Worm (Caenorhabditis elegans): ENCODE results near the gene C46F11.6.
A peak's percentile ranks its signal among the peaks of the same experiment; 100 is the strongest.

C46F11.6 gene

DNA sequence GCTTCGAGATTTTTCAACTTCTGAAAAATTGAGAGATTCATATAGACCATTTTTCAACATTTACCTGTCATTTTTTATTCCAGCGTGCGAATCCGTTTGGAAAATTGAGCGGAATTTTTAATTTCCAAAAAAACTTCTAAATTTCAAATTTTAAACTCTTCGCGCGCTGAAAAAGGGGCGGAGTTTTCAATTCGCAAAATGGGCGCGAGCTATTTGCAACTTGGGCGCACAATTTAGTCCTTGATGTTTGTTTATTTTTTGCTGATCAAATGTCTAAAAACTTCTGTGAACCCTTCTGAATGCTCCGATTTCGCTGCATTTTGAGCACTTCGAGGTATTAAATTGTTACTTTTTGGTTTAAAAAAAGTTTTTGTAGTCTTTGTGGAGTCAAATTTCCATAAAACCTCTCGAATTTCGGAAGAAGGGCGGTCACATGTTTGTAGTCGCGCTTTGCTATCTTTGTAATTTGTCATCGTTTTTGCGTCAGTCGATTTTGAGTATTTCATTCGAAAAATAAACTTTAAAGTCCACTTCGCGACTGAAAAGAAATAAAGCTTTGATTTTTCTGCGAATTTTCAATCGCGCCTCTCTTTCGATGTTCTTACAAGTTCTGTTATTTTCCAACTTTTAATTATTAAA is 19.4 kb downstream of the C46F11.6 start, which contains the start of the genes madf-8 and gsr-1 (continued):
- TF ChIP-seq efl-1 (optimal IDR thresholded peaks at IDR 0.05) (peak; percentile 88 to 89), efl-1 (GFP tag; optimal IDR thresholded peaks at IDR 0.05 in 1 of 2) (peak; percentile 86 to 98), rnt-1 (tag; optimal IDR thresholded peaks at IDR 0.05) (peak; percentile 78), vab-15 (tag; optimal IDR thresholded peaks at IDR 0.05) (peak; percentile 39), egl-13 (tag; optimal IDR thresholded peaks at IDR 0.05) (peak; percentile 4), ceh-63 (GFP tag; optimal IDR thresholded peaks at IDR 0.05) (no peak), F16B12.6 (tag; optimal IDR thresholded peaks at IDR 0.05) (peak; percentile 2), nhr-90 (tag; optimal IDR thresholded peaks at IDR 0.05; ENCODE audit: poor library complexity) (no peak), mdl-1 (tag; optimal IDR thresholded peaks at IDR 0.05) (peak in 1 of 2 experiments; percentile 33), sup-37 (GFP tag; optimal IDR thresholded peaks at IDR 0.05) (no peak), nhr-71 (tag; optimal IDR thresholded peaks at IDR 0.05) (peak; percentile 75), ets-5 (GFP tag; IDR thresholded peaks at IDR 0.05) (no peak), unc-130 (tag; optimal IDR thresholded peaks at IDR 0.05) (peak; percentile 57), dsc-1 (tag; optimal IDR thresholded peaks at IDR 0.05) (peak; percentile 67)

DNA sequence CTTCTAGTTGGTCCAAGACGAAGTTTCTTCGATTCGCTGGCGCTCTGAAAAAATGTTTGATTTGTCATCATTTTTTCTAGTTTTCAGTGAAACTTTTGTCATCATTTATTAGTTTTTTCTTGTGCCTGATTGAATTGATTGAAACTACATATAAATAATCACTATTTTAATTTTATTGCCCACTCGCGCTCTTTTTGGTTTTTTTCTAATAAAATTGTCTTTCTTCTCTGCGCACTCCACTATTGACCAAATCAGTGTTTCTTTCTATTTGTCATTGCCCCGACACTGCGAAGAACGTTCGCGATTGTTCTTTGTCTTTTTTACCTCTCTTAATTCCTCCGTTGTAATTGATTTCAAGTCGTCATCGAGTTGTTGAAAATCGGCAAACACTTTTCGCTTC is 20.0 kb downstream of the C46F11.6 start:
- TF ChIP-seq aly-2 (tag; optimal IDR thresholded peaks at IDR 0.05) (no peak), mep-1 (tag; optimal IDR thresholded peaks at IDR 0.05) (peak; percentile 24), ztf-4 (tag; optimal IDR thresholded peaks at IDR 0.05) (no peak), blmp-1 (tag; optimal IDR thresholded peaks at IDR 0.05) (peak; percentile 19), lin-14 (GFP tag; optimal IDR thresholded peaks at IDR 0.05) (peak; percentile 28), mab-9 (GFP tag; IDR thresholded peaks at IDR 0.05) (no peak), skn-1 (tag; optimal IDR thresholded peaks at IDR 0.05) (peak; percentile 53), unc-30 (tag; optimal IDR thresholded peaks at IDR 0.05) (no peak), nhr-84 (tag; optimal IDR thresholded peaks at IDR 0.05) (no peak)

DNA sequence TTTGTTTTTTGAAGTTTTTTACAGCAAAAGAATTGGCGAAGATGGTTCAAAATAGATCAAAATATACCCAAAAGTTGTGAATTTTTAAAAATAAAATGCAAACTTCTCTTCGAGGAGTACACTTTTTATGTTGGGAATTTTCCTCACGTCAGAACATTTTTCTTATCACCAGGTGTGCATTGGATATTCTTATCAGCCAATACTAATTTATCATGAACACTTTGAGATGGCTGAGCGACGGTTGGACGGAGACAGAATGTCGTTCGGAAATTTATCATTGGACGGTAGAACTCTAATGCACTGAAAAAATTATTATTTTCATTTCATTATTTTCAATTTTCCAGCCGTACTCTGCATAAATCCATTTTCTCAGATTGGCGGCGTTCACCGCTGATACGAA is 20.9 kb downstream of the C46F11.6 start:
- no peak for TF ChIP-seq fos-1 (tag; optimal IDR thresholded peaks at IDR 0.05)
- no peak for TF ChIP-seq nhr-90 (tag; optimal IDR thresholded peaks at IDR 0.05; ENCODE audit: poor library complexity)
- no peak for TF ChIP-seq aly-2 (tag; optimal IDR thresholded peaks at IDR 0.05)
- TF ChIP-seq ceh-8 (GFP tag; optimal IDR thresholded peaks at IDR 0.05): no peak
- no peak for TF ChIP-seq pax-3 (tag; optimal IDR thresholded peaks at IDR 0.05)
- no peak for TF ChIP-seq skn-1 (tag; optimal IDR thresholded peaks at IDR 0.05)
- no peak for TF ChIP-seq unc-86 (tag; optimal IDR thresholded peaks at IDR 0.05)
- TF ChIP-seq fkh-10 (GFP tag; optimal IDR thresholded peaks at IDR 0.05): no peak
- TF ChIP-seq mdl-1 (tag; optimal IDR thresholded peaks at IDR 0.05): no peak
- no peak for TF ChIP-seq ama-1 (optimal IDR thresholded peaks at IDR 0.05)
- TF ChIP-seq dsc-1 (tag; optimal IDR thresholded peaks at IDR 0.05): no peak

DNA sequence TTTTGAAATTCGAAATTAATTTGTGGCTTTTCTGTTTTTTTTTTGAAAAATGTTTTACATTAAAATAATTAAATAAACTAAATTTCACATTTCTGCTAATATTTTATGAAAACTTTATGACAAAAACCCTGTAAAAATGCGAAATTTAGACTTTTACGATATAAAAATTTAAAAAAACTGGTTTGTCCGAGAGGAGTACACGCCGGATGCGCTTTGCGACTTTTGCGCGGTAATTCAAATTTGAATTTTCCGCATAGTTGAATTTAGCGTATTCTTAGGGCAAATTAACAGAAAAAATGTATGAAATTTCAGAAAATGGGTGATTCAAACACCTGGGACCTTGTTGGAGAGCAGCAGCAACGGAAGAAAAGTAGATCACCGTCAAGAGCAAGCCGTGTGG is 26.2 kb downstream of the C46F11.6 start, which contains the start of gene unc-93:
Gene unc-93 (plus strand): TSS at position 301 of the 400 bp plus-strand sequence.
- no peak for TF ChIP-seq efl-1 (optimal IDR thresholded peaks at IDR 0.05)
- peak in 1 of 2 experiments; percentile 20 for TF ChIP-seq efl-1 (GFP tag; optimal IDR thresholded peaks at IDR 0.05 in 1 of 2)
- TF ChIP-seq mef-2 (tag; optimal IDR thresholded peaks at IDR 0.05): no peak
- TF ChIP-seq dpl-1 (GFP tag; optimal IDR thresholded peaks at IDR 0.05): peak in 1 of 3 experiments; percentile 0

DNA sequence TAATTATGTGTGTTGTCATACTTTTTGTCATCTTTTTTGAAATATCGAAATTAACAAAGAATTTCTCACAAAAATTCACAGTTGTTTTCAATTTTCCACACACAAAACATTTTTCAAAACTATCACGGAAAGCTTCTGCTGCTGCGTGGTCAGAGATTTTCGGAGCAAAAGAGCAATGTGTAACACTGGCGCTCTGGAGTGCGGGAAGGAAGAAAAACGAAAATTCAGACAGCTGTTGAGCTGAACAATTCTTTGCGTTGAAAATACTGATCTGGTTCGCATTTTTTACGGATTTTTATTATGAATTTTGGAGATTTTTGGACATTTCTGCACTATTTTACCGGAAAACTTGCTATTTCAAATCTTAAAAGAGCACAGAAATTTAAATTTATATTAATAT is 26.6 kb downstream of the C46F11.6 start:
- TF ChIP-seq lin-39 (tag; optimal IDR thresholded peaks at IDR 0.05) (no peak), dsc-1 (tag; optimal IDR thresholded peaks at IDR 0.05) (peak; percentile 20), blmp-1 (tag; optimal IDR thresholded peaks at IDR 0.05) (no peak), nhr-85 (tag) (no peak), unc-86 (tag; optimal IDR thresholded peaks at IDR 0.05) (no peak)

Data from whole organism, L1 larva.